Fruit fly (Drosophila melanogaster): Measurements from ENCODE around the gene CG14564.

DNA sequence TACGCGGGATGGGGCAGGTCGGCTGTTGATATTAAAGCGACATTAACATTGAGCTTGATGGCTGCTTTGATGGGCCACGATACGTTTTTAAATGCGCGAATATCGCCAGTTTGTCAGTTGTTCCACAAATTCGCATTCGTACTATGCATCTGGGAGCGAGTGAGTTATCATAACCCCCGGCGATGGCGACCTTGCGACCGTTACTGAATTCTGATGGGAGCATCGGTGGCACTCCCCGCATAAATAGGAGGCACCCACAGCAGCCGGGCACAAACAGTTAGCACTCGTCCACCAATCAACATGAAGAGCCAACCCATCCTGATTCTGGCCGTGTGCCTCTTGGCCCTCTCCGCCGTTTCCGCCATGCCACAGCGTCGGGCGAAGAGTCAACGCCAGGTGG is at the start of gene CG14564:
- no peak for TF ChIP-seq Hr38 (GFP tag; optimal IDR thresholded peaks at IDR 0.05)
- no peak for TF ChIP-seq dsx (GFP tag; optimal IDR thresholded peaks at IDR 0.05; ENCODE audit: poor library complexity, severe bottlenecking)
- no peak for TF ChIP-seq CG6276 (GFP tag; optimal IDR thresholded peaks at IDR 0.05)
- no peak for TF ChIP-seq Blimp-1 (GFP tag; optimal IDR thresholded peaks at IDR 0.05)
- no peak for TF ChIP-seq CG6854 (GFP tag; optimal IDR thresholded peaks at IDR 0.05)
- no peak for TF ChIP-seq CG31627 (GFP tag; optimal IDR thresholded peaks at IDR 0.05)
- no peak for TF ChIP-seq CG8632 (GFP tag; optimal IDR thresholded peaks at IDR 0.05)
- TF ChIP-seq Eip78C (GFP tag), result no peak
- TF ChIP-seq CG6792 (GFP tag; optimal IDR thresholded peaks at IDR 0.05), result no peak
- TF ChIP-seq Sox15 (GFP tag; optimal IDR thresholded peaks at IDR 0.05), result no peak

Data from whole organism, prepupa.